Worm (Caenorhabditis elegans): Measurements from ENCODE around the gene Y75B8A.31.

Gene Y75B8A.31

ce11 chrIII:12377198-12377662 is 25.8 kb downstream of the Y75B8A.31 start, which contains the start of gene pph-4.2 (continued):
- TF ChIP-seq hlh-17 (GFP tag; optimal IDR thresholded peaks at IDR 0.05; ENCODE audit: borderline replicate concordance) (no peak), elt-2 (tag; optimal IDR thresholded peaks at IDR 0.05) (no peak), sup-37 (GFP tag; optimal IDR thresholded peaks at IDR 0.05) (no peak), lin-39 (tag; optimal IDR thresholded peaks at IDR 0.05) (no peak), grh-1 (GFP tag; IDR thresholded peaks at IDR 0.05) (no peak), pag-3 (tag; optimal IDR thresholded peaks at IDR 0.05; ENCODE audit: borderline replicate concordance, insufficient read depth) (no peak), egl-13 (tag; optimal IDR thresholded peaks at IDR 0.05) (no peak), ama-1 (optimal IDR thresholded peaks at IDR 0.05) (no peak), dsc-1 (tag; optimal IDR thresholded peaks at IDR 0.05) (peak; percentile 15), unc-86 (tag; optimal IDR thresholded peaks at IDR 0.05) (no peak), aly-2 (tag; optimal IDR thresholded peaks at IDR 0.05) (no peak), nhr-12 (tag; optimal IDR thresholded peaks at IDR 0.05) (no peak), efl-1 (optimal IDR thresholded peaks at IDR 0.05) (peak; percentile 81 to 93), efl-1 (GFP tag; optimal IDR thresholded peaks at IDR 0.05 in 1 of 2) (peak; percentile 92 to 99), nhr-76 (tag; optimal IDR thresholded peaks at IDR 0.05) (no peak), unc-130 (tag; optimal IDR thresholded peaks at IDR 0.05) (no peak), zip-4 (GFP tag; optimal IDR thresholded peaks at IDR 0.05) (no peak), unc-30 (tag; optimal IDR thresholded peaks at IDR 0.05) (no peak), ceh-82 (tag; optimal IDR thresholded peaks at IDR 0.05) (peak in 1 of 3 experiments; percentile 49), sox-4 (tag; optimal IDR thresholded peaks at IDR 0.05) (no peak), lir-3 (tag; optimal IDR thresholded peaks at IDR 0.05; ENCODE audit: poor library complexity) (no peak), nhr-77 (tag; optimal IDR thresholded peaks at IDR 0.05) (no peak), vab-15 (tag; optimal IDR thresholded peaks at IDR 0.05) (no peak), nhr-19 (GFP tag; conservative IDR thresholded peaks at IDR 0.05) (no peak), nhr-20 (tag; optimal IDR thresholded peaks at IDR 0.05) (peak; percentile 28), F16B12.6 (tag; optimal IDR thresholded peaks at IDR 0.05) (peak; percentile 56), irx-1 (tag; optimal IDR thresholded peaks at IDR 0.05) (no peak), aha-1 (tag; optimal IDR thresholded peaks at IDR 0.05) (no peak), snu-23 (GFP tag; optimal IDR thresholded peaks at IDR 0.05) (peak; percentile 48), ceh-90 (tag; optimal IDR thresholded peaks at IDR 0.05) (no peak), alr-1 (tag; optimal IDR thresholded peaks at IDR 0.05; ENCODE audit: borderline replicate concordance) (no peak), tbx-2 (tag; optimal IDR thresholded peaks at IDR 0.05) (peak; percentile 46), jun-1 (tag; optimal IDR thresholded peaks at IDR 0.05) (no peak), xbp-1 (tag; optimal IDR thresholded peaks at IDR 0.05) (peak; percentile 7), lin-14 (GFP tag; optimal IDR thresholded peaks at IDR 0.05) (no peak), efl-3 (GFP tag; optimal IDR thresholded peaks at IDR 0.05) (no peak), C34B4.2 (tag; optimal IDR thresholded peaks at IDR 0.05) (no peak), ces-1 (GFP tag; optimal IDR thresholded peaks at IDR 0.05) (no peak), sptf-1 (tag; optimal IDR thresholded peaks at IDR 0.05) (no peak), nhr-47 (tag; optimal IDR thresholded peaks at IDR 0.05) (peak; percentile 49), C04F5.9 (tag; optimal IDR thresholded peaks at IDR 0.05) (no peak), nhr-11 (tag; optimal IDR thresholded peaks at IDR 0.05) (no peak), ztf-4 (tag; optimal IDR thresholded peaks at IDR 0.05) (no peak), pax-3 (tag; optimal IDR thresholded peaks at IDR 0.05) (no peak), nhr-85 (tag) (no peak), hpl-2 (GFP tag; optimal IDR thresholded peaks at IDR 0.05) (no peak), zag-1 (tag; optimal IDR thresholded peaks at IDR 0.05) (no peak), lin-35 (GFP tag; optimal IDR thresholded peaks at IDR 0.05) (peak; percentile 93 to 96)
